Fruit fly (Drosophila melanogaster): ENCODE data around the gene Rok.

Gene Rok

dm6 chrX:16583730-16584129, 53.5 kb downstream of the Rok start:
- TF ChIP-seq Clk (GFP tag; optimal IDR thresholded peaks at IDR 0.05) (no peak), CG11617 (GFP tag; optimal IDR thresholded peaks at IDR 0.05) (no peak), cic (GFP tag; optimal IDR thresholded peaks at IDR 0.05) (no peak), cnc (optimal IDR thresholded peaks at IDR 0.05) (no peak), CG33017 (tag; optimal IDR thresholded peaks at IDR 0.05) (no peak), toe (GFP tag; optimal IDR thresholded peaks at IDR 0.05) (no peak)

- no peak for TF ChIP-seq CG14711 (tag; optimal IDR thresholded peaks at IDR 0.05)
- no peak for TF ChIP-seq Clk (GFP tag; optimal IDR thresholded peaks at IDR 0.05)
- TF ChIP-seq cic (GFP tag; optimal IDR thresholded peaks at IDR 0.05) = no peak
- no peak for TF ChIP-seq CG7101 (tag; optimal IDR thresholded peaks at IDR 0.05)
- no peak for TF ChIP-seq CG5204 (GFP tag; optimal IDR thresholded peaks at IDR 0.05)
- no peak for TF ChIP-seq Hr96 (GFP tag; optimal IDR thresholded peaks at IDR 0.05)
- no peak for TF ChIP-seq cnc (optimal IDR thresholded peaks at IDR 0.05)
- TF ChIP-seq ovo (GFP tag; optimal IDR thresholded peaks at IDR 0.05) = no peak
- TF ChIP-seq Mnt (GFP tag; optimal IDR thresholded peaks at IDR 0.05) = no peak
- TF ChIP-seq CG12768 (GFP tag; optimal IDR thresholded peaks at IDR 0.05) = no peak
- no peak for TF ChIP-seq CG1620 (GFP tag; optimal IDR thresholded peaks at IDR 0.05)
- no peak for TF ChIP-seq CG11617 (GFP tag; optimal IDR thresholded peaks at IDR 0.05)
- TF ChIP-seq Crg-1 (GFP tag; optimal IDR thresholded peaks at IDR 0.05) = no peak
- TF ChIP-seq bab1 (GFP tag; optimal IDR thresholded peaks at IDR 0.05) = no peak
- TF ChIP-seq CG33017 (tag; optimal IDR thresholded peaks at IDR 0.05) = no peak
- no peak for TF ChIP-seq kay (GFP tag; ENCODE audit: borderline replicate concordance)
- TF ChIP-seq tj (GFP tag; optimal IDR thresholded peaks at IDR 0.05) = no peak
- no peak for TF ChIP-seq toe (GFP tag; optimal IDR thresholded peaks at IDR 0.05)
- no peak for TF ChIP-seq pad (GFP tag; optimal IDR thresholded peaks at IDR 0.05)
- TF ChIP-seq CG7045 (GFP tag; optimal IDR thresholded peaks at IDR 0.05) = no peak
These were observed 55.1 kb downstream of the Rok start for dm6 chrX:16582145-16582544.

dm6 chrX:16581703-16582102, 55.5 kb downstream of the Rok start:
- TF ChIP-seq kay (GFP tag; ENCODE audit: borderline replicate concordance) = no peak
- TF ChIP-seq CG1620 (GFP tag; optimal IDR thresholded peaks at IDR 0.05) = no peak
- TF ChIP-seq CG5204 (GFP tag; optimal IDR thresholded peaks at IDR 0.05) = peak; percentile 2
- TF ChIP-seq toe (GFP tag; optimal IDR thresholded peaks at IDR 0.05) = peak; percentile 5
- TF ChIP-seq Crg-1 (GFP tag; optimal IDR thresholded peaks at IDR 0.05) = no peak
- no peak for TF ChIP-seq tj (GFP tag; optimal IDR thresholded peaks at IDR 0.05)

- TF ChIP-seq Crg-1 (GFP tag; optimal IDR thresholded peaks at IDR 0.05) = no peak
- TF ChIP-seq CG14711 (tag; optimal IDR thresholded peaks at IDR 0.05) = no peak
- no peak for TF ChIP-seq CG1620 (GFP tag; optimal IDR thresholded peaks at IDR 0.05)
- TF ChIP-seq Hr96 (GFP tag; optimal IDR thresholded peaks at IDR 0.05) = no peak
- TF ChIP-seq kay (GFP tag; ENCODE audit: borderline replicate concordance) = no peak
- no peak for TF ChIP-seq Mnt (GFP tag; optimal IDR thresholded peaks at IDR 0.05)
- TF ChIP-seq tj (GFP tag; optimal IDR thresholded peaks at IDR 0.05) = no peak
These were observed 57.2 kb downstream of the Rok start for dm6 chrX:16579978-16580377.

- TF ChIP-seq Mnt (GFP tag; optimal IDR thresholded peaks at IDR 0.05) (no peak), ovo (GFP tag; optimal IDR thresholded peaks at IDR 0.05) (no peak), pad (GFP tag; optimal IDR thresholded peaks at IDR 0.05) (no peak), CG7101 (tag; optimal IDR thresholded peaks at IDR 0.05) (no peak), Clk (GFP tag; optimal IDR thresholded peaks at IDR 0.05) (no peak), CG11617 (GFP tag; optimal IDR thresholded peaks at IDR 0.05) (no peak), cnc (optimal IDR thresholded peaks at IDR 0.05) (no peak), CG33017 (tag; optimal IDR thresholded peaks at IDR 0.05) (no peak), CG14711 (tag; optimal IDR thresholded peaks at IDR 0.05) (no peak), kay (GFP tag; ENCODE audit: borderline replicate concordance) (no peak), Crg-1 (GFP tag; optimal IDR thresholded peaks at IDR 0.05) (no peak), CG1620 (GFP tag; optimal IDR thresholded peaks at IDR 0.05) (no peak), CG7045 (GFP tag; optimal IDR thresholded peaks at IDR 0.05) (no peak), bab1 (GFP tag; optimal IDR thresholded peaks at IDR 0.05) (no peak)
These were observed 62.1 kb downstream of the Rok start for dm6 chrX:16575097-16575496.

- TF ChIP-seq bab1 (GFP tag; optimal IDR thresholded peaks at IDR 0.05) = no peak
- no peak for TF ChIP-seq CG11617 (GFP tag; optimal IDR thresholded peaks at IDR 0.05)
- no peak for TF ChIP-seq cnc (optimal IDR thresholded peaks at IDR 0.05)
- no peak for TF ChIP-seq toe (GFP tag; optimal IDR thresholded peaks at IDR 0.05)
- no peak for TF ChIP-seq Crg-1 (GFP tag; optimal IDR thresholded peaks at IDR 0.05)
- no peak for TF ChIP-seq Hr96 (GFP tag; optimal IDR thresholded peaks at IDR 0.05)
- no peak for TF ChIP-seq Clk (GFP tag; optimal IDR thresholded peaks at IDR 0.05)
- no peak for TF ChIP-seq CG12768 (GFP tag; optimal IDR thresholded peaks at IDR 0.05)
- TF ChIP-seq CG7101 (tag; optimal IDR thresholded peaks at IDR 0.05) = no peak
- no peak for TF ChIP-seq kay (GFP tag; ENCODE audit: borderline replicate concordance)
- no peak for TF ChIP-seq cic (GFP tag; optimal IDR thresholded peaks at IDR 0.05)
These were observed 63.1 kb downstream of the Rok start for dm6 chrX:16574114-16574513.

Data from whole organism, adult.